Worm (Caenorhabditis elegans): Measurements from ENCODE around the gene ttc-37.

DNA sequence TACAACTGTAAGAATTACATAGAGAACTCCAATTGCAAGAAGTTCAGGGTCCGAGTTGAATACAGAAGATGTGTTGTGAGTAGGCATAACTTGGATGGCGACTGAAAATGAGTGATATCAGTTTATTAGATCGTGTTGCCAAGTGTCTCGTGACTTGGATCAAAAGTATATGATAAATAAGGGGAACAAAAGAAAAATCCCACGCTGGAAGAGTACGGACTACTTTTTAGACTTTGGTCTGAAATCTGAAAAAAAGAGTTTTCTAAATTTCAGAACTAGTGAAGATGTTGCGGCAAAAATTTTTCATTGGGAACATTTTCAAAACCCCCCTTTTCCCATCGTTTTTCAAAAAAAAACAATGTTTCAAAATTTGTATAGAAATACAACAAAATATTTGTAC, 34.7 kb upstream of the ttc-37 start, which contains the start of gene srt-64:
- TF ChIP-seq unc-62 (GFP tag; optimal IDR thresholded peaks at IDR 0.05 in 1 of 2) (peak in 1 of 2 experiments; percentile 25), unc-62 (tag; optimal IDR thresholded peaks at IDR 0.05) (no peak), unc-130 (GFP tag; optimal IDR thresholded peaks at IDR 0.05) (no peak), nhr-6 (tag; optimal IDR thresholded peaks at IDR 0.05) (no peak), R02D3.7 (tag; optimal IDR thresholded peaks at IDR 0.05) (no peak), dve-1 (tag; optimal IDR thresholded peaks at IDR 0.05; ENCODE audit: insufficient read depth) (no peak), fos-1 (tag; optimal IDR thresholded peaks at IDR 0.05) (no peak), pha-4 (GFP tag; IDR thresholded peaks at IDR 0.05) (no peak), pha-4 (tag; optimal IDR thresholded peaks at IDR 0.05) (no peak), mep-1 (tag; optimal IDR thresholded peaks at IDR 0.05) (no peak), saeg-2 (GFP tag; IDR thresholded peaks at IDR 0.05) (no peak), dpl-1 (GFP tag; optimal IDR thresholded peaks at IDR 0.05) (no peak)

Data from whole organism, L4 larva.